Fruit fly (Drosophila melanogaster): Measurements from ENCODE around the gene CG32264.
A peak's percentile ranks its signal among the peaks of the same experiment; 100 is the strongest.

CG32264 gene

DNA sequence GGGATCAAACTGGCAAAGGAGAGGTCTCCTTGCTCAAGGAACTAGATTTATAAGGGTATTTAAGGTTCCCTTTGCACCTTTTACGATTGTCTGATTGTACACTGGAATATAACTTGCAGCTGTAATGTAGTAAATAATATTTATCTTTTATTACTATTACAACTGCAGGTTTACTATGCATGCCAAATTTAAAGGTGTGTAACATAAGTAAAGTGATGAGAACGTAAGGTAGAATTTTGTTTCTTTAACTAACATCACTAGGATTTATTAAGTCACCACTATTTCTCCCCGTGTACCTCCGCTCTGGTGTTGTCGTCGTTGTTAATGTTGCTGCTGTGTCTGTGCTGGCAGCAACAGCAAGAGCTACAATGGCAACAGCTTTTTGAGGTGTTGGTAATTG, 138.7 kb downstream of the CG32264 start:
- TF ChIP-seq gl (tag; optimal IDR thresholded peaks at IDR 0.05) (no peak), Snoo (tag; optimal IDR thresholded peaks at IDR 0.05) (no peak), CG34367 (tag; optimal IDR thresholded peaks at IDR 0.05) (peak; percentile 28), CG10348 (GFP tag; IDR thresholded peaks at IDR 0.05) (no peak), rn (GFP tag; IDR thresholded peaks at IDR 0.05) (no peak), CG4496 (GFP tag; IDR thresholded peaks at IDR 0.05) (no peak), Pif1B (GFP tag; optimal IDR thresholded peaks at IDR 0.05) (peak; percentile 26), EcR (GFP tag; optimal IDR thresholded peaks at IDR 0.05) (no peak), Pif1A (GFP tag; optimal IDR thresholded peaks at IDR 0.05) (no peak), CG8301 (tag; optimal IDR thresholded peaks at IDR 0.05) (peak; percentile 0), CG14655 (GFP tag; optimal IDR thresholded peaks at IDR 0.05) (peak; percentile 19), CG12605 (GFP tag; IDR thresholded peaks at IDR 0.05) (no peak), CG13204 (GFP tag; optimal IDR thresholded peaks at IDR 0.05) (no peak), CG8159 (tag; optimal IDR thresholded peaks at IDR 0.05) (peak; percentile 58), CG15710 (tag; optimal IDR thresholded peaks at IDR 0.05) (peak; percentile 49), Ets98B (GFP tag; IDR thresholded peaks at IDR 0.05) (0 out of 2 replicates have a peak, but pooled peaks have one; percentile 8), CG9948 (tag; optimal IDR thresholded peaks at IDR 0.05) (peak; percentile 35), D1 (tag; optimal IDR thresholded peaks at IDR 0.05) (no peak), CG17806 (tag; optimal IDR thresholded peaks at IDR 0.05) (peak; percentile 41), fd96Ca (GFP tag; IDR thresholded peaks at IDR 0.05) (no peak), CG32121 (GFP tag; IDR thresholded peaks at IDR 0.05) (no peak)

DNA sequence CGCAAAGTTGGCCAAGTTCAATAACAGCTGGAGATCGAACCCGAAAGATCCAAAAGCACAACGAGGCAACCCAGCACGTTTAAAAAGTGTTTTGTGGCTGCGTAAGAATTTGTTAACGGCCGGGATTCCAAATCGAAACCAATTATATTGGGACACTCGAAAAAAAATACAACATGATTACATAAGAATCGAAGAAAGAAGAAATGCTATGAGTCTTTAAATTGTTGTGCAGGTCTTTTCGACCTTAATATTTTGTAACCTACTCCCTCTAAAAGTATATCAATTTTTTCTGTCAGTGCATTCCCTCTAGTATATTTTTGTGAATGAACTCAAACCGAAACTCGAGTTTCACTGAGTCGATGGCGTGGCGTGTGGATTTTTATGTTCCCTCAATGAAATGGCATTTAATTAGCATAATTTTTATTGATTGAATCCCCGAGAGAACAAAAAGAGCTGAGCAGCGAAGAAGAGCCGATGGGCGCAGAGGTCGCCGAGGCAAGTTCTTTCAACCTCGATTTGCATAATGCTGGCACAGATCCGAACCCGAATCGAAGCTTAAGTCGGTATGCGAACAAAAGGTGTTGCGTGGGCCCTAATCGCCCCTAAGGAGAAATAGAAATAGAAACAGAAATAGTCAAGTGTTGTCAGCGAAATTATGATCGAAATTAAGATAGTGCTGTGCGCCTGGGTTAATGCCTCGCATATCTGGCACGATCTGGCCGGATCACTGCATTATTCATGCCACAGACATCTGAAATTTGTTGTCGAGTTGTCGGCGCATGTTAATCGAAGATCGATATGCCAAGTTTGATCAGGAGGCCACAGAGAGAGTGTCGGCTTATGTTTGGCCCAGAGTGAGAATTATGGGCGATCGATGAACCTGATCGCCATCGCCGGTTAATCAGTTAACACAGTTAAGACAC, 140.7 kb downstream of the CG32264 start:
- TF ChIP-seq Ets98B (GFP tag; IDR thresholded peaks at IDR 0.05), result no peak
